Worm (Caenorhabditis elegans) whole organism, young adult: ENCODE measurements around the gene F32H5.3.

Source experiments
- F22D6.2 ChIP-seq: sonication (generic microtip); optimal IDR thresholded peaks from 2 replicates; lab custom pipeline; 2016; ENCODE audit warnings: mild to moderate bottlenecking, missing genetic modification characterization, missing compliant biosample characterization
- F57A8.1 ChIP-seq: fragments of 200-800 bp; sonication (Bioruptor generic); optimal IDR thresholded peaks from 2 replicates; lab custom pipeline; 2018; ENCODE audit warnings: mild to moderate bottlenecking, missing genetic modification characterization, moderate library complexity, missing compliant biosample characterization
- atf-7 ChIP-seq: sonication (generic microtip); optimal IDR thresholded peaks from 2 replicates; lab custom pipeline; 2017; ENCODE audit warnings: mild to moderate bottlenecking, missing genetic modification characterization, missing compliant biosample characterization
- ceh-27 ChIP-seq: fragments of 200-800 bp; sonication (Bioruptor generic); optimal IDR thresholded peaks from 2 replicates; lab custom pipeline; 2018; ENCODE audit warnings: mild to moderate bottlenecking, missing genetic modification characterization, moderate library complexity, missing compliant biosample characterization
- pha-4 ChIP-seq: fragments of 150-350 bp; sonication (generic microtip); optimal IDR thresholded peaks from 2 replicates; lab custom pipeline; 2014; ENCODE audit warnings: missing biosample characterization, missing genetic modification reagents, missing genetic modification characterization
- repo-1 ChIP-seq: sonication (generic microtip); optimal IDR thresholded peaks from 2 replicates; lab custom pipeline; 2017; ENCODE audit warnings: mild to moderate bottlenecking, missing genetic modification characterization, missing compliant biosample characterization
- snpc-4 ChIP-seq, 5 experiments: fragments of 150-350 bp in 1 of 5; sonication (generic microtip) in 4 of 5; optimal IDR thresholded peaks; 2 replicates each; lab custom pipeline; 2014 to 2018; ENCODE audit warnings: missing genetic modification characterization in 5 of 5, missing biosample characterization in 3 of 5, antibody characterized with exemption in 2 of 5, mild to moderate bottlenecking in 2 of 5, missing compliant biosample characterization in 2 of 5, missing genotype in 2 of 5, moderate library complexity in 2 of 5, missing genetic modification reagents in 1 of 5
- unc-130 ChIP-seq: sonication (generic microtip); optimal IDR thresholded peaks from 2 replicates; lab custom pipeline; 2016; ENCODE audit warnings: missing genetic modification reagents, missing genetic modification characterization, missing compliant biosample characterization

ce11 chrV:13371336-13371735, 12.2 kb downstream of the F32H5.3 start:
- TF ChIP-seq repo-1 (no peak), snpc-4 (GFP tag; optimal IDR thresholded peaks at IDR 0.05; lab: Kevin White, UChicago) (no peak), snpc-4 (tag; optimal IDR thresholded peaks at IDR 0.05; lab: Kevin White, UChicago) (no peak), F57A8.1 (no peak), pha-4 (tag; lab: Kevin White, UChicago) (no peak), atf-7 (tag; lab: Kevin White, UChicago) (no peak), F22D6.2 (tag; lab: Kevin White, UChicago) (no peak), unc-130 (no peak), ceh-27 (peak; percentile 64)
